Fruit fly (Drosophila melanogaster): ENCODE data around the gene Gbeta5.

Gbeta5 gene

DNA sequence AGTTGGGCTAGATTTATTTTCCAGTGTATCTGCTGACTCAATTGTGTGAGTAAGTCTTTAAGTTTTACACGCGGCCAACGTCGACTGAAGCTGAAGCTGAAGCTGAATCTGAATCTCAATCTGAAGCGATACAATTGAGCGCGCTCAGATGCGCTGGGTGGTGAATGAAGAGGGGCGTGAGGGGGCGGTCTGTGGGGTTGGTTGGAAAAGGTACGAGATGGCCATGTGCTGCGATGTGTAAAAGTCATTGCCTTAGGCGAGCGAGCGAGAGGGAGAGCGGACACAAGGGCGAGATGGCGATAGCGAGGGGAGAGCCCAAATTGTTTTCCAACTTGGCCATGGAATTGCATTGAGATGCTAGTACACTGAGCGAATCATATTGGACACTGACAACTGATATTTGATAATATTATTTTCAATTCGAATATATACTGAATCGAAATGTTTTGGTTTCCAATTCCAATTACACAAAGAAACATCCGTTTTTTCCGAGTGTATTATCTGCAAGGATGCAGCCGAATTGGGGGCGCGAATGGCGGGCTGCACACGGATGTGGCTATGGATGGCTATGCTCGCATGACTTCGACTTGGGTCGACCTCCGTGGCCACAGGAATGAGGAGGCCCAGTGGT lies 44.6 kb upstream of the Gbeta5 start (continued):
- TF ChIP-seq ttk (GFP tag; IDR thresholded peaks at IDR 0.05) (peak; percentile 61), ind (GFP tag; optimal IDR thresholded peaks at IDR 0.05) (peak; percentile 51), CG11456 (GFP tag; IDR thresholded peaks at IDR 0.05) (0 out of 3 replicates have a peak, but pooled peaks have one; percentile 51), cato (GFP tag; optimal IDR thresholded peaks at IDR 0.05; ENCODE audit: borderline replicate concordance) (no peak), CG11560 (tag; IDR thresholded peaks at IDR 0.05) (peak; percentile 52; the same call in 1 of the 3 replicates), Spps (tag; optimal IDR thresholded peaks at IDR 0.05) (no peak), CG17361 (GFP tag; IDR thresholded peaks at IDR 0.05) (no peak), CG2875 (GFP tag; optimal IDR thresholded peaks at IDR 0.05) (peak; percentile 24), Dip3 (GFP tag; optimal IDR thresholded peaks at IDR 0.05) (no peak), kni (GFP tag; optimal IDR thresholded peaks at IDR 0.05) (no peak), CG7987 (GFP tag; optimal IDR thresholded peaks at IDR 0.05) (no peak), hbn (GFP tag; IDR thresholded peaks at IDR 0.05; ENCODE audit: partially characterized antibody) (no peak), pfk (GFP tag; optimal IDR thresholded peaks at IDR 0.05) (no peak), pzg (GFP tag; optimal IDR thresholded peaks at IDR 0.05) (no peak), Six4 (GFP tag; optimal IDR thresholded peaks at IDR 0.05) (no peak), CG30403 (GFP tag; optimal IDR thresholded peaks at IDR 0.05) (peak; percentile 28), HLH4C (GFP tag; IDR thresholded peaks at IDR 0.05; ENCODE audit: partially characterized antibody) (no peak), D19B (GFP tag; optimal IDR thresholded peaks at IDR 0.05) (no peak), CG11093 (GFP tag; IDR thresholded peaks at IDR 0.05) (peak; percentile 57; the same call in 1 of the 3 replicates), CG32772 (GFP tag; IDR thresholded peaks at IDR 0.05) (peak; percentile 54; the same call in 1 of the 2 replicates), Dll (GFP tag; IDR thresholded peaks at IDR 0.05; ENCODE audit: partially characterized antibody) (no peak), CG31441 (GFP tag; IDR thresholded peaks at IDR 0.05) (peak; percentile 55; the same call in 1 of the 2 replicates), NK7.1 (GFP tag; optimal IDR thresholded peaks at IDR 0.05) (no peak), CG18011 (GFP tag; optimal IDR thresholded peaks at IDR 0.05) (no peak), CG1647 (GFP tag; optimal IDR thresholded peaks at IDR 0.05) (no peak), Dbx (GFP tag; IDR thresholded peaks at IDR 0.05) (no peak), rib (GFP tag; IDR thresholded peaks at IDR 0.05) (no peak), CG42726 (GFP tag; IDR thresholded peaks at IDR 0.05; ENCODE audit: partially characterized antibody) (no peak), CG4282 (GFP tag; optimal IDR thresholded peaks at IDR 0.05) (no peak), HHEX (GFP tag; optimal IDR thresholded peaks at IDR 0.05) (no peak), CG9876 (GFP tag; optimal IDR thresholded peaks at IDR 0.05) (no peak), psq (GFP tag; optimal IDR thresholded peaks at IDR 0.05) (no peak), ssp (GFP tag; IDR thresholded peaks at IDR 0.05) (no peak), CG10147 (GFP tag; optimal IDR thresholded peaks at IDR 0.05) (no peak), CG4854 (GFP tag; optimal IDR thresholded peaks at IDR 0.05) (no peak), CG18764 (GFP tag; optimal IDR thresholded peaks at IDR 0.05) (no peak), pho (GFP tag; optimal IDR thresholded peaks at IDR 0.05) (no peak), Fer3 (tag; optimal IDR thresholded peaks at IDR 0.05) (no peak), CHES-1-like (GFP tag; optimal IDR thresholded peaks at IDR 0.05) (no peak), Pdp1 (GFP tag; optimal IDR thresholded peaks at IDR 0.05) (peak; percentile 25 to 38), Vsx1 (GFP tag; optimal IDR thresholded peaks at IDR 0.05) (no peak), fd102C (GFP tag; optimal IDR thresholded peaks at IDR 0.05) (no peak), Rx (GFP tag; IDR thresholded peaks at IDR 0.05) (peak; percentile 49), CG12942 (GFP tag; optimal IDR thresholded peaks at IDR 0.05) (no peak), D (optimal IDR thresholded peaks at IDR 0.05) (no peak), D (GFP tag; optimal IDR thresholded peaks at IDR 0.05) (no peak), knrl (GFP tag; IDR thresholded peaks at IDR 0.05; ENCODE audit: partially characterized antibody) (no peak), CG32767 (GFP tag; IDR thresholded peaks at IDR 0.05) (peak; percentile 48; the same call in 1 of the 2 replicates), gsb-n (tag; optimal IDR thresholded peaks at IDR 0.05) (no peak), CG15601 (tag; optimal IDR thresholded peaks at IDR 0.05) (peak; percentile 20)

Data from whole organism, embryonic.